Worm (Caenorhabditis elegans) whole organism, mixed stage, embryonic: ENCODE data around the gene F54D8.10.

ENCODE experiments used
- blmp-1 ChIP-seq: fragments of 150-350 bp; optimal IDR thresholded peaks from 2 replicates; lab custom pipeline; 2014; ENCODE audit warnings: missing biosample characterization, missing genetic modification characterization
- ces-1 ChIP-seq: fragments of 150-350 bp; optimal IDR thresholded peaks from 2 replicates; lab custom pipeline; 2014; ENCODE audit warnings: missing biosample characterization, missing genetic modification reagents, missing genetic modification characterization
- elt-1 ChIP-seq: sonication (generic microtip); optimal IDR thresholded peaks from 2 replicates; lab custom pipeline; 2017; ENCODE audit warnings: missing genetic modification characterization, mild to moderate bottlenecking, missing compliant biosample characterization, antibody characterized with exemption, moderate library complexity, borderline replicate concordance; ENCODE audit not compliant: insufficient read depth
- ham-2 ChIP-seq: fragments of 200-800 bp; sonication (Bioruptor generic); optimal IDR thresholded peaks from 2 replicates; lab custom pipeline; 2018; ENCODE audit warnings: mild to moderate bottlenecking, missing genetic modification characterization, missing compliant biosample characterization
- lin-13 ChIP-seq: fragments of 150-350 bp; optimal IDR thresholded peaks from 2 replicates; lab custom pipeline; 2014; ENCODE audit warnings: missing biosample characterization, missing genetic modification characterization
- nhr-12 ChIP-seq: fragments of 150-350 bp; optimal IDR thresholded peaks from 2 replicates; lab custom pipeline; 2014; ENCODE audit warnings: missing biosample characterization, missing genetic modification characterization
- unc-39 ChIP-seq: fragments of 150-350 bp; optimal IDR thresholded peaks from 2 replicates; lab custom pipeline; 2014; ENCODE audit warnings: missing biosample characterization, missing genetic modification characterization
- unc-62 ChIP-seq: fragments of 150-350 bp; optimal IDR thresholded peaks from 2 replicates; lab custom pipeline; 2014; ENCODE audit warnings: missing biosample characterization, missing genetic modification reagents, missing genetic modification characterization

ce11 chrIII:5112998-5113397, 18.4 kb downstream of the F54D8.10 start:
- TF ChIP-seq blmp-1, result no peak
- TF ChIP-seq ces-1, result no peak
- no peak for TF ChIP-seq elt-1
- TF ChIP-seq nhr-12 (tag; lab: Kevin White, UChicago), result no peak
- TF ChIP-seq unc-62 (GFP tag; lab: Kevin White, UChicago), result no peak
- no peak for TF ChIP-seq lin-13
- TF ChIP-seq ham-2 (GFP tag; lab: Kevin White, UChicago), result no peak
- TF ChIP-seq unc-39, result no peak
